Worm (Caenorhabditis elegans): Measurements from ENCODE around the gene exos-4.1.

Gene exos-4.1

ce11 chrIV:13080861-13081260, 17.9 kb upstream of the exos-4.1 start:
- TF ChIP-seq flh-1 (GFP tag; optimal IDR thresholded peaks at IDR 0.05), result no peak
- no peak for TF ChIP-seq mls-2 (tag; optimal IDR thresholded peaks at IDR 0.05)
- no peak for TF ChIP-seq unc-39 (tag; optimal IDR thresholded peaks at IDR 0.05)
- TF ChIP-seq elt-3 (tag; optimal IDR thresholded peaks at IDR 0.05), result no peak
- no peak for TF ChIP-seq tbx-8 (GFP tag; optimal IDR thresholded peaks at IDR 0.05)
- no peak for TF ChIP-seq unc-62 (GFP tag; optimal IDR thresholded peaks at IDR 0.05)

- TF ChIP-seq nhr-237 (tag; optimal IDR thresholded peaks at IDR 0.05) (no peak), ztf-11 (tag; optimal IDR thresholded peaks at IDR 0.05) (no peak), flh-1 (GFP tag; optimal IDR thresholded peaks at IDR 0.05) (no peak), hlh-1 (tag; optimal IDR thresholded peaks at IDR 0.05) (no peak), nhr-12 (tag; optimal IDR thresholded peaks at IDR 0.05) (no peak), lin-32 (GFP tag; optimal IDR thresholded peaks at IDR 0.05) (no peak), sem-2 (GFP tag; optimal IDR thresholded peaks at IDR 0.05) (no peak), tbx-8 (GFP tag; optimal IDR thresholded peaks at IDR 0.05) (no peak), M03D4.4 (tag; optimal IDR thresholded peaks at IDR 0.05) (no peak), drap-1 (GFP tag; optimal IDR thresholded peaks at IDR 0.05) (no peak), ceh-43 (GFP tag; optimal IDR thresholded peaks at IDR 0.05) (no peak), ceh-39 (tag; optimal IDR thresholded peaks at IDR 0.05) (no peak), bed-3 (GFP tag; optimal IDR thresholded peaks at IDR 0.05) (no peak), ceh-83 (GFP tag; optimal IDR thresholded peaks at IDR 0.05) (no peak), mep-1 (tag; optimal IDR thresholded peaks at IDR 0.05) (no peak), mab-5 (tag; optimal IDR thresholded peaks at IDR 0.05) (no peak)
Observed at ce11 chrIV:13082106-13082505, 16.7 kb upstream of the exos-4.1 start.

- no peak for TF ChIP-seq lsy-2 (tag; optimal IDR thresholded peaks at IDR 0.05)
- TF ChIP-seq unc-62 (GFP tag; optimal IDR thresholded peaks at IDR 0.05), result no peak
- no peak for TF ChIP-seq M03D4.4 (tag; optimal IDR thresholded peaks at IDR 0.05)
- TF ChIP-seq ces-1 (GFP tag; optimal IDR thresholded peaks at IDR 0.05), result no peak
- TF ChIP-seq cnd-1 (tag; optimal IDR thresholded peaks at IDR 0.05), result no peak
- TF ChIP-seq unc-39 (tag; optimal IDR thresholded peaks at IDR 0.05), result no peak
- no peak for TF ChIP-seq ceh-83 (GFP tag; optimal IDR thresholded peaks at IDR 0.05)
- no peak for TF ChIP-seq elt-3 (tag; optimal IDR thresholded peaks at IDR 0.05)
- TF ChIP-seq mep-1 (tag; optimal IDR thresholded peaks at IDR 0.05), result no peak
- TF ChIP-seq ceh-39 (tag; optimal IDR thresholded peaks at IDR 0.05), result no peak
- no peak for TF ChIP-seq lin-32 (GFP tag; optimal IDR thresholded peaks at IDR 0.05)
- no peak for TF ChIP-seq mab-5 (tag; optimal IDR thresholded peaks at IDR 0.05)
- TF ChIP-seq tbx-8 (GFP tag; optimal IDR thresholded peaks at IDR 0.05), result no peak
- TF ChIP-seq drap-1 (GFP tag; optimal IDR thresholded peaks at IDR 0.05), result no peak
- no peak for TF ChIP-seq ceh-43 (GFP tag; optimal IDR thresholded peaks at IDR 0.05)
Observed at ce11 chrIV:13082836-13083763, 15.7 kb upstream of the exos-4.1 start.

- no peak for TF ChIP-seq elt-3 (tag; optimal IDR thresholded peaks at IDR 0.05)
- TF ChIP-seq ceh-43 (GFP tag; optimal IDR thresholded peaks at IDR 0.05), result no peak
- TF ChIP-seq sptf-1 (tag; optimal IDR thresholded peaks at IDR 0.05), result no peak
- TF ChIP-seq nhr-76 (tag; optimal IDR thresholded peaks at IDR 0.05), result no peak
Observed at ce11 chrIV:13085675-13086074, 13.1 kb upstream of the exos-4.1 start.

- no peak for TF ChIP-seq lin-32 (GFP tag; optimal IDR thresholded peaks at IDR 0.05)
- no peak for TF ChIP-seq unc-120 (tag; optimal IDR thresholded peaks at IDR 0.05; ENCODE audit: poor library complexity, severe bottlenecking)
- TF ChIP-seq flh-1 (GFP tag; optimal IDR thresholded peaks at IDR 0.05), result no peak
- TF ChIP-seq nhr-237 (tag; optimal IDR thresholded peaks at IDR 0.05), result no peak
- TF ChIP-seq ceh-43 (GFP tag; optimal IDR thresholded peaks at IDR 0.05), result no peak
- TF ChIP-seq zip-8 (tag; optimal IDR thresholded peaks at IDR 0.05), result no peak
- no peak for TF ChIP-seq nhr-2 (tag; optimal IDR thresholded peaks at IDR 0.05)
- TF ChIP-seq M03D4.4 (tag; optimal IDR thresholded peaks at IDR 0.05), result no peak
- no peak for TF ChIP-seq elt-3 (tag; optimal IDR thresholded peaks at IDR 0.05)
- TF ChIP-seq nhr-76 (tag; optimal IDR thresholded peaks at IDR 0.05), result no peak
- no peak for TF ChIP-seq elt-1 (tag; optimal IDR thresholded peaks at IDR 0.05; ENCODE audit: borderline replicate concordance, insufficient read depth)
Observed at ce11 chrIV:13086705-13087104, 12.1 kb upstream of the exos-4.1 start, which contains the start of gene spin-2. Gene spin-2, plus strand, starts transcription at chrIV:13087005.
